Worm (Caenorhabditis elegans) whole organism, mixed stage, embryonic: Measurements from ENCODE around the gene B0462.4.
A peak's percentile ranks its signal among the peaks of the same experiment; 100 is the strongest.

ENCODE experiments used
- M03D4.4 ChIP-seq: sonication (generic microtip); optimal IDR thresholded peaks from 2 replicates; lab custom pipeline; 2017; ENCODE audit warnings: mild to moderate bottlenecking, missing genetic modification characterization, missing compliant biosample characterization
- bed-3 ChIP-seq: fragments of 200-800 bp; sonication (Bioruptor generic); optimal IDR thresholded peaks from 3 replicates; lab custom pipeline; 2018; ENCODE audit warnings: mild to moderate bottlenecking, missing genetic modification characterization, moderate library complexity, missing compliant biosample characterization
- blmp-1 ChIP-seq: fragments of 150-350 bp; optimal IDR thresholded peaks from 2 replicates; lab custom pipeline; 2014; ENCODE audit warnings: missing biosample characterization, missing genetic modification characterization
- ceh-39 ChIP-seq: fragments of 150-350 bp; optimal IDR thresholded peaks from 2 replicates; lab custom pipeline; 2014; ENCODE audit warnings: missing biosample characterization, missing genetic modification characterization
- ceh-83 ChIP-seq: fragments of 200-800 bp; sonication (Bioruptor generic); optimal IDR thresholded peaks from 2 replicates; lab custom pipeline; 2018; ENCODE audit warnings: mild to moderate bottlenecking, missing genetic modification characterization, missing compliant biosample characterization
- ces-1 ChIP-seq: fragments of 150-350 bp; optimal IDR thresholded peaks from 2 replicates; lab custom pipeline; 2014; ENCODE audit warnings: missing biosample characterization, missing genetic modification reagents, missing genetic modification characterization
- cnd-1 ChIP-seq: fragments of 200-800 bp; sonication (Bioruptor generic); optimal IDR thresholded peaks from 2 replicates; lab custom pipeline; 2018; ENCODE audit warnings: mild to moderate bottlenecking, missing genetic modification characterization, missing compliant biosample characterization
- drap-1 ChIP-seq: fragments of 200-800 bp; sonication (Bioruptor generic); optimal IDR thresholded peaks from 3 replicates; lab custom pipeline; 2018; ENCODE audit warnings: mild to moderate bottlenecking, missing genetic modification characterization, missing compliant biosample characterization
- elt-1 ChIP-seq: sonication (generic microtip); optimal IDR thresholded peaks from 2 replicates; lab custom pipeline; 2017; ENCODE audit warnings: missing genetic modification characterization, mild to moderate bottlenecking, missing compliant biosample characterization, antibody characterized with exemption, moderate library complexity, borderline replicate concordance; ENCODE audit not compliant: insufficient read depth
- elt-3 ChIP-seq: fragments of 150-350 bp; optimal IDR thresholded peaks from 2 replicates; lab custom pipeline; 2014; ENCODE audit warnings: missing biosample characterization, missing genetic modification characterization
- flh-1 ChIP-seq: fragments of 200-800 bp; sonication (Bioruptor generic); optimal IDR thresholded peaks from 2 replicates; lab custom pipeline; 2018; ENCODE audit warnings: mild to moderate bottlenecking, missing genetic modification characterization, moderate library complexity, missing compliant biosample characterization
- hlh-1 ChIP-seq: fragments of 150-350 bp; optimal IDR thresholded peaks from 2 replicates; lab custom pipeline; 2014; ENCODE audit warnings: missing biosample characterization, missing genetic modification reagents, missing genetic modification characterization
- lin-13 ChIP-seq: fragments of 150-350 bp; optimal IDR thresholded peaks from 2 replicates; lab custom pipeline; 2014; ENCODE audit warnings: missing biosample characterization, missing genetic modification characterization
- lin-32 ChIP-seq: fragments of 200-800 bp; sonication (Bioruptor generic); optimal IDR thresholded peaks from 2 replicates; lab custom pipeline; 2018; ENCODE audit warnings: mild to moderate bottlenecking, missing genetic modification characterization, missing compliant biosample characterization
- lsy-2 ChIP-seq: fragments of 150-350 bp; optimal IDR thresholded peaks from 2 replicates; lab custom pipeline; 2014; ENCODE audit warnings: missing biosample characterization, missing genetic modification characterization
- mab-5 ChIP-seq: fragments of 150-350 bp; optimal IDR thresholded peaks from 2 replicates; lab custom pipeline; 2014; ENCODE audit warnings: missing biosample characterization, missing genetic modification characterization
- mep-1 ChIP-seq: fragments of 150-350 bp; optimal IDR thresholded peaks from 2 replicates; lab custom pipeline; 2017; ENCODE audit warnings: missing biosample characterization, missing genetic modification reagents, missing genetic modification characterization, inconsistent platforms
- mls-2 ChIP-seq: sonication (generic microtip); optimal IDR thresholded peaks from 2 replicates; lab custom pipeline; 2016; ENCODE audit warnings: mild to moderate bottlenecking, missing genetic modification characterization, moderate library complexity, missing compliant biosample characterization
- nhr-12 ChIP-seq: fragments of 150-350 bp; optimal IDR thresholded peaks from 2 replicates; lab custom pipeline; 2014; ENCODE audit warnings: missing biosample characterization, missing genetic modification characterization
- nhr-2 ChIP-seq: fragments of 150-350 bp; optimal IDR thresholded peaks from 2 replicates; lab custom pipeline; 2014; ENCODE audit warnings: missing biosample characterization, missing genetic modification characterization
- nhr-76 ChIP-seq: sonication (generic microtip); optimal IDR thresholded peaks from 2 replicates; lab custom pipeline; 2017; ENCODE audit warnings: missing biosample characterization, missing genetic modification characterization
- pha-4 ChIP-seq: fragments of 150-350 bp; optimal IDR thresholded peaks from 2 replicates; lab custom pipeline; 2018; ENCODE audit warnings: missing biosample characterization, missing genetic modification reagents, missing genetic modification characterization
- sem-2 ChIP-seq: fragments of 200-800 bp; sonication (Bioruptor generic); optimal IDR thresholded peaks from 2 replicates; lab custom pipeline; 2018; ENCODE audit warnings: mild to moderate bottlenecking, missing genetic modification characterization, missing compliant biosample characterization
- sptf-1 ChIP-seq: sonication (generic microtip); optimal IDR thresholded peaks from 2 replicates; lab custom pipeline; 2017; ENCODE audit warnings: mild to moderate bottlenecking, missing genetic modification characterization, moderate library complexity, missing compliant biosample characterization
- unc-120 ChIP-seq: sonication (generic microtip); optimal IDR thresholded peaks from 2 replicates; lab custom pipeline; 2017; ENCODE audit warnings: missing genetic modification characterization, missing compliant biosample characterization; ENCODE audit not compliant: poor library complexity, severe bottlenecking
- unc-39 ChIP-seq: fragments of 150-350 bp; optimal IDR thresholded peaks from 2 replicates; lab custom pipeline; 2014; ENCODE audit warnings: missing biosample characterization, missing genetic modification characterization
- unc-62 ChIP-seq: fragments of 150-350 bp; optimal IDR thresholded peaks from 2 replicates; lab custom pipeline; 2014; ENCODE audit warnings: missing biosample characterization, missing genetic modification reagents, missing genetic modification characterization
- zip-8 ChIP-seq: fragments of 150-350 bp; optimal IDR thresholded peaks from 2 replicates; lab custom pipeline; 2014; ENCODE audit warnings: missing biosample characterization, missing genetic modification characterization
- ztf-11 ChIP-seq: fragments of 150-350 bp; optimal IDR thresholded peaks from 2 replicates; lab custom pipeline; 2014; ENCODE audit warnings: missing biosample characterization, missing genetic modification characterization

The B0462.4 gene

ce11 chrV:18331086-18331485 lies at the start of gene B0462.4:
TSS of gene B0462.4 (minus strand) at chrV:18331186.
- TF ChIP-seq bed-3 (GFP tag; lab: Kevin White, UChicago) (no peak), unc-62 (no peak)

ce11 chrV:18378819-18379218 lies 47.8 kb upstream of the B0462.4 start, which contains the start of gene Y51A2B.8:
TSS of gene Y51A2B.8 (plus strand) at chrV:18379119.
- no peak for TF ChIP-seq ces-1
- no peak for TF ChIP-seq pha-4 (tag; lab: Kevin White, UChicago)
- TF ChIP-seq ceh-83 (GFP tag; lab: Kevin White, UChicago), result no peak

ce11 chrV:18375551-18375950 lies 44.6 kb upstream of the B0462.4 start:
- TF ChIP-seq ztf-11 (tag; lab: Kevin White, UChicago) (no peak), ces-1 (no peak), cnd-1 (tag; lab: Kevin White, UChicago) (no peak), M03D4.4 (tag; lab: Kevin White, UChicago) (no peak), zip-8 (tag; lab: Kevin White, UChicago) (no peak), lin-13 (no peak), unc-120 (tag; lab: Kevin White, UChicago) (no peak), hlh-1 (tag; lab: Kevin White, UChicago) (no peak), drap-1 (GFP tag; lab: Kevin White, UChicago) (no peak), lsy-2 (tag; lab: Kevin White, UChicago) (no peak), sem-2 (GFP tag; lab: Kevin White, UChicago) (no peak), mls-2 (tag; lab: Kevin White, UChicago) (no peak), nhr-2 (tag; lab: Kevin White, UChicago) (no peak), ceh-39 (no peak), elt-1 (tag; lab: Kevin White, UChicago) (no peak), elt-3 (tag; lab: Kevin White, UChicago) (no peak)

ce11 chrV:18374194-18374593 lies 43.2 kb upstream of the B0462.4 start, which contains the start of gene Y51A2B.2:
TSS of gene Y51A2B.2 (plus strand) at chrV:18374494.
- TF ChIP-seq ztf-11 (tag; lab: Kevin White, UChicago), result no peak
- TF ChIP-seq ceh-83 (GFP tag; lab: Kevin White, UChicago), result no peak
- no peak for TF ChIP-seq lsy-2 (tag; lab: Kevin White, UChicago)
- TF ChIP-seq unc-62, result no peak
- no peak for TF ChIP-seq cnd-1 (tag; lab: Kevin White, UChicago)
- TF ChIP-seq lin-13, result no peak
- no peak for TF ChIP-seq ceh-39
- TF ChIP-seq mls-2 (tag; lab: Kevin White, UChicago), result no peak
- TF ChIP-seq pha-4 (tag; lab: Kevin White, UChicago), result no peak
- TF ChIP-seq mep-1, result no peak

ce11 chrV:18371579-18371978 lies 40.6 kb upstream of the B0462.4 start, which contains the start of gene C08E8.4:
TSS of gene C08E8.4 (plus strand) at chrV:18371846.
- TF ChIP-seq nhr-2 (tag; lab: Kevin White, UChicago) (no peak), elt-3 (tag; lab: Kevin White, UChicago) (peak; percentile 16)

ce11 chrV:18371028-18371427 lies 40.0 kb upstream of the B0462.4 start:
- TF ChIP-seq mab-5, result no peak
- no peak for TF ChIP-seq elt-3 (tag; lab: Kevin White, UChicago)
- TF ChIP-seq bed-3 (GFP tag; lab: Kevin White, UChicago), result no peak
- no peak for TF ChIP-seq lsy-2 (tag; lab: Kevin White, UChicago)
- no peak for TF ChIP-seq sptf-1
- TF ChIP-seq lin-13, result no peak
- TF ChIP-seq nhr-12 (tag; lab: Kevin White, UChicago), result no peak
- TF ChIP-seq unc-39, result no peak
- TF ChIP-seq nhr-76 (tag; lab: Kevin White, UChicago), result no peak
- TF ChIP-seq M03D4.4 (tag; lab: Kevin White, UChicago), result no peak
- no peak for TF ChIP-seq flh-1 (GFP tag; lab: Kevin White, UChicago)
- no peak for TF ChIP-seq blmp-1 (tag; lab: Kevin White, UChicago)
- TF ChIP-seq lin-32 (GFP tag; lab: Kevin White, UChicago), result no peak
- TF ChIP-seq unc-120 (tag; lab: Kevin White, UChicago), result no peak
